Fruit fly (Drosophila melanogaster) whole organism, embryonic: Measurements from ENCODE around the gene Dhps.

Source experiments
- Asciz ChIP-seq: fragments of 200-800 bp; sonication (Bioruptor generic); optimal IDR thresholded peaks from 2 replicates; lab custom pipeline; 2017; ENCODE audit warnings: missing biosample characterization, mild to moderate bottlenecking, missing genetic modification characterization, missing genetic modification reagents
- Blimp-1 ChIP-seq: fragments of 200-800 bp; sonication (Bioruptor generic); optimal IDR thresholded peaks from 3 replicates; lab custom pipeline; 2018; ENCODE audit warnings: missing biosample characterization, missing genetic modification characterization, mild to moderate bottlenecking, moderate library complexity, missing genetic modification reagents
- CG10147 ChIP-seq: fragments of 200-800 bp; sonication (Bioruptor generic); optimal IDR thresholded peaks from 2 replicates; lab custom pipeline; 2019; ENCODE audit warnings: missing biosample characterization, mild to moderate bottlenecking, missing genetic modification characterization, moderate library complexity
- CG10209 ChIP-seq: fragments of 200-800 bp; sonication (Bioruptor generic); optimal IDR thresholded peaks from 3 replicates; lab custom pipeline; 2017; ENCODE audit warnings: missing biosample characterization, mild to moderate bottlenecking, missing genetic modification characterization, missing genetic modification reagents
- CG11093 ChIP-seq: fragments of 200-800 bp; sonication (Bioruptor generic); IDR thresholded peaks from 3 replicates; pipeline ENCODE4 v1.3.6; 2022; ENCODE audit warnings: missing biosample characterization, missing genetic modification characterization
- CG11696 ChIP-seq: fragments of 200-800 bp; sonication (Bioruptor generic); IDR thresholded peaks from 2 replicates; pipeline ENCODE4 v1.3.6; 2022; ENCODE audit warnings: missing biosample characterization, missing genetic modification characterization
- CG12391 ChIP-seq: fragments of 200-800 bp; sonication (Bioruptor generic); optimal IDR thresholded peaks from 3 replicates; lab custom pipeline; 2018; ENCODE audit warnings: missing biosample characterization, mild to moderate bottlenecking, missing genetic modification characterization, moderate library complexity
- CG13123 ChIP-seq: fragments of 200-800 bp; sonication (Bioruptor generic); optimal IDR thresholded peaks from 2 replicates; lab custom pipeline; 2016; ENCODE audit warnings: missing biosample characterization, missing genetic modification characterization
- CG15073 ChIP-seq: fragments of 200-800 bp; sonication (Bioruptor generic); optimal IDR thresholded peaks from 2 replicates; lab custom pipeline; 2016; ENCODE audit warnings: missing biosample characterization, missing genetic modification characterization
- CG16815 ChIP-seq: fragments of 200-800 bp; sonication (Bioruptor generic); optimal IDR thresholded peaks from 3 replicates; lab custom pipeline; 2017; ENCODE audit warnings: missing biosample characterization, mild to moderate bottlenecking, missing genetic modification characterization
- CG17328 ChIP-seq: fragments of 200-800 bp; sonication (Bioruptor generic); IDR thresholded peaks from 2 replicates; pipeline ENCODE4 v1.3.6; 2022; ENCODE audit warnings: missing biosample characterization, missing genetic modification characterization
- CG2120 ChIP-seq: fragments of 200-800 bp; sonication (Bioruptor generic); optimal IDR thresholded peaks from 3 replicates; lab custom pipeline; 2016; ENCODE audit warnings: missing biosample characterization, missing genetic modification characterization
- CG2202 ChIP-seq: fragments of 200-800 bp; sonication (Bioruptor generic); optimal IDR thresholded peaks from 2 replicates; lab custom pipeline; 2018; ENCODE audit warnings: missing biosample characterization, mild to moderate bottlenecking, missing genetic modification characterization
- CG2678 ChIP-seq: fragments of 200-800 bp; sonication (Bioruptor generic); optimal IDR thresholded peaks from 3 replicates; lab custom pipeline; 2019; ENCODE audit warnings: missing biosample characterization, mild to moderate bottlenecking, missing genetic modification characterization, moderate library complexity
- CG30020 ChIP-seq: fragments of 200-800 bp; optimal IDR thresholded peaks from 2 replicates; lab custom pipeline; 2019; ENCODE audit warnings: missing biosample characterization, mild to moderate bottlenecking, missing genetic modification characterization, moderate library complexity
- CG31365 ChIP-seq: fragments of 200-800 bp; sonication (Bioruptor generic); optimal IDR thresholded peaks from 2 replicates; lab custom pipeline; 2018; ENCODE audit warnings: missing biosample characterization, mild to moderate bottlenecking, missing genetic modification characterization
- CG33557 ChIP-seq: fragments of 200-800 bp; sonication (Bioruptor generic); optimal IDR thresholded peaks from 2 replicates; lab custom pipeline; 2019; ENCODE audit warnings: missing biosample characterization, mild to moderate bottlenecking, missing genetic modification characterization, moderate library complexity
- CG34376 ChIP-seq: fragments of 200-800 bp; sonication (Bioruptor generic); optimal IDR thresholded peaks from 2 replicates; lab custom pipeline; 2018; ENCODE audit warnings: missing biosample characterization, mild to moderate bottlenecking, missing genetic modification characterization
- CG4360 ChIP-seq: fragments of 200-800 bp; sonication (Bioruptor generic); IDR thresholded peaks from 2 replicates; pipeline ENCODE4 v1.3.6; 2022; ENCODE audit warnings: missing biosample characterization, missing genetic modification characterization
- CG6272 ChIP-seq: fragments of 200-800 bp; sonication (Bioruptor generic); IDR thresholded peaks from 2 replicates; pipeline ENCODE4 v1.3.6; 2022; ENCODE audit warnings: missing biosample characterization, missing genetic modification characterization
- CG8765 ChIP-seq: fragments of 200-800 bp; sonication (Bioruptor generic); IDR thresholded peaks from 2 replicates; pipeline ENCODE4 v1.3.6; 2022; ENCODE audit warnings: missing biosample characterization, missing genetic modification characterization
- CG9727 ChIP-seq: fragments of 200-800 bp; sonication (Bioruptor generic); optimal IDR thresholded peaks from 3 replicates; lab custom pipeline; 2017; ENCODE audit warnings: missing biosample characterization, mild to moderate bottlenecking, missing genetic modification characterization
- CTCF ChIP-seq: fragments of 200-800 bp; sonication (Bioruptor generic); optimal IDR thresholded peaks from 2 replicates; lab custom pipeline; 2017; ENCODE audit warnings: missing biosample characterization, mild to moderate bottlenecking, missing genetic modification characterization, moderate library complexity
- Fer1 ChIP-seq: fragments of 200-800 bp; sonication (Bioruptor generic); optimal IDR thresholded peaks from 2 replicates; lab custom pipeline; 2017; ENCODE audit warnings: missing biosample characterization, mild to moderate bottlenecking, missing genetic modification characterization
- HmgZ ChIP-seq: fragments of 200-800 bp; sonication (Bioruptor generic); optimal IDR thresholded peaks from 2 replicates; lab custom pipeline; 2018; ENCODE audit warnings: missing biosample characterization, mild to moderate bottlenecking, missing genetic modification characterization
- Hmr ChIP-seq: fragments of 200-800 bp; sonication (Bioruptor generic); optimal IDR thresholded peaks from 3 replicates; lab custom pipeline; 2017; ENCODE audit warnings: mild to moderate bottlenecking, missing biosample characterization, missing genetic modification reagents, missing genetic modification characterization
- Hr39 ChIP-seq: fragments of >200 bp; optimal IDR thresholded peaks from 2 replicates; lab custom pipeline; 2017
- Hr78 ChIP-seq, 2 experiments: fragments of 200-800 bp in 1 of 2; fragments of >200 bp in 1 of 2; sonication (Bioruptor generic) in 1 of 2; optimal IDR thresholded peaks; 2 replicates each; lab custom pipeline; 2017 to 2019; ENCODE audit warnings: missing biosample characterization in 2 of 2, missing genetic modification characterization in 2 of 2, mild to moderate bottlenecking in 1 of 2, moderate library complexity in 1 of 2
- Kr ChIP-seq: fragments of 200-800 bp; sonication (Bioruptor generic); optimal IDR thresholded peaks from 2 replicates; lab custom pipeline; 2017; ENCODE audit warnings: missing biosample characterization, mild to moderate bottlenecking, missing genetic modification characterization
- Mad ChIP-seq: fragments of 200-800 bp; sonication (Bioruptor generic); optimal IDR thresholded peaks from 2 replicates; lab custom pipeline; 2016; ENCODE audit warnings: missing biosample characterization, missing genetic modification characterization
- Oli ChIP-seq: fragments of 200-800 bp; sonication (Bioruptor generic); optimal IDR thresholded peaks from 2 replicates; lab custom pipeline; 2018; ENCODE audit warnings: missing biosample characterization, mild to moderate bottlenecking, missing genetic modification characterization, moderate library complexity
- Sox102F ChIP-seq: fragments of 200-800 bp; sonication (Bioruptor generic); optimal IDR thresholded peaks from 2 replicates; lab custom pipeline; 2018; ENCODE audit warnings: missing biosample characterization, mild to moderate bottlenecking, missing genetic modification characterization, moderate library complexity
- Stat92E ChIP-seq, 3 experiments: fragments of >200 bp in 2 of 3; fragments of 200-800 bp in 1 of 3; sonication (Bioruptor generic) in 1 of 3; optimal IDR thresholded peaks; 2 replicates each; lab custom pipeline; 2017 to 2019; ENCODE audit warnings: missing biosample characterization in 3 of 3, missing genetic modification characterization in 3 of 3, mild to moderate bottlenecking in 1 of 3, moderate library complexity in 1 of 3
- TFAM ChIP-seq: fragments of 200-800 bp; sonication (Bioruptor generic); optimal IDR thresholded peaks from 2 replicates; lab custom pipeline; 2017; ENCODE audit warnings: missing biosample characterization, missing genetic modification characterization, inconsistent platforms
- Trl ChIP-seq, 3 experiments: fragments of >200 bp in 2 of 3; fragments of 200-800 bp in 1 of 3; sonication (Bioruptor generic) in 1 of 3; optimal IDR thresholded peaks; 2 replicates in 1 of 3; 3 replicates in 2 of 3; lab custom pipeline; 2016 to 2017; ENCODE audit warnings: missing biosample characterization in 1 of 3, missing genetic modification characterization in 1 of 3
- Vsx1 ChIP-seq: fragments of 200-800 bp; sonication (Bioruptor generic); optimal IDR thresholded peaks from 2 replicates; lab custom pipeline; 2017; ENCODE audit warnings: missing biosample characterization, mild to moderate bottlenecking, missing genetic modification characterization, missing genetic modification reagents
- cad ChIP-seq: fragments of >200 bp; optimal IDR thresholded peaks from 2 replicates; lab custom pipeline; 2017; ENCODE audit warnings: missing biosample characterization, missing genetic modification characterization
- cato ChIP-seq: fragments of 200-800 bp; sonication (Bioruptor generic); optimal IDR thresholded peaks from 2 replicates; lab custom pipeline; 2016; ENCODE audit warnings: missing biosample characterization, missing genetic modification characterization, borderline replicate concordance
- croc ChIP-seq: fragments of 200-800 bp; sonication (Bioruptor generic); conservative IDR thresholded peaks from 3 replicates; pipeline ENCODE4 v1.3.6; 2022; ENCODE audit warnings: missing biosample characterization, missing genetic modification characterization
- gcm2 ChIP-seq: fragments of 200-800 bp; sonication (Bioruptor generic); optimal IDR thresholded peaks from 2 replicates; lab custom pipeline; 2016; ENCODE audit warnings: missing biosample characterization, missing genetic modification characterization
- gsb ChIP-seq: fragments of 200-800 bp; sonication (Bioruptor generic); IDR thresholded peaks from 2 replicates; pipeline ENCODE4 v1.3.6; 2022; ENCODE audit warnings: missing biosample characterization, missing genetic modification characterization
- jing ChIP-seq: fragments of 200-800 bp; sonication (Bioruptor generic); optimal IDR thresholded peaks from 2 replicates; lab custom pipeline; 2018; ENCODE audit warnings: missing biosample characterization, mild to moderate bottlenecking, missing genetic modification characterization
- lmd ChIP-seq: fragments of 200-800 bp; sonication (Bioruptor generic); IDR thresholded peaks from 2 replicates; pipeline ENCODE4 v1.3.6; 2022; ENCODE audit warnings: missing biosample characterization, missing genetic modification characterization
- lola ChIP-seq, 3 experiments: fragments of >200 bp in 2 of 3; fragments of 200-800 bp in 1 of 3; sonication (Bioruptor generic) in 1 of 3; optimal IDR thresholded peaks; 2 replicates each; lab custom pipeline; 2017 to 2019; ENCODE audit warnings: missing biosample characterization in 3 of 3, missing genetic modification characterization in 3 of 3, mild to moderate bottlenecking in 1 of 3, moderate library complexity in 1 of 3
- odd ChIP-seq: fragments of 200-800 bp; sonication (Bioruptor generic); optimal IDR thresholded peaks from 2 replicates; lab custom pipeline; 2017; ENCODE audit warnings: missing biosample characterization, mild to moderate bottlenecking, missing genetic modification characterization
- pb ChIP-seq: fragments of 200-800 bp; sonication (Bioruptor generic); optimal IDR thresholded peaks from 3 replicates; lab custom pipeline; 2016; ENCODE audit warnings: missing biosample characterization, missing genetic modification characterization
- twi ChIP-seq: fragments of 200-800 bp; optimal IDR thresholded peaks from 2 replicates; lab custom pipeline; 2019; ENCODE audit warnings: missing biosample characterization, mild to moderate bottlenecking, missing genetic modification characterization, moderate library complexity
- tx ChIP-seq: fragments of 200-800 bp; sonication (Bioruptor generic); optimal IDR thresholded peaks from 2 replicates; lab custom pipeline; 2016; ENCODE audit warnings: missing biosample characterization, missing genetic modification characterization

Dhps gene

DNA sequence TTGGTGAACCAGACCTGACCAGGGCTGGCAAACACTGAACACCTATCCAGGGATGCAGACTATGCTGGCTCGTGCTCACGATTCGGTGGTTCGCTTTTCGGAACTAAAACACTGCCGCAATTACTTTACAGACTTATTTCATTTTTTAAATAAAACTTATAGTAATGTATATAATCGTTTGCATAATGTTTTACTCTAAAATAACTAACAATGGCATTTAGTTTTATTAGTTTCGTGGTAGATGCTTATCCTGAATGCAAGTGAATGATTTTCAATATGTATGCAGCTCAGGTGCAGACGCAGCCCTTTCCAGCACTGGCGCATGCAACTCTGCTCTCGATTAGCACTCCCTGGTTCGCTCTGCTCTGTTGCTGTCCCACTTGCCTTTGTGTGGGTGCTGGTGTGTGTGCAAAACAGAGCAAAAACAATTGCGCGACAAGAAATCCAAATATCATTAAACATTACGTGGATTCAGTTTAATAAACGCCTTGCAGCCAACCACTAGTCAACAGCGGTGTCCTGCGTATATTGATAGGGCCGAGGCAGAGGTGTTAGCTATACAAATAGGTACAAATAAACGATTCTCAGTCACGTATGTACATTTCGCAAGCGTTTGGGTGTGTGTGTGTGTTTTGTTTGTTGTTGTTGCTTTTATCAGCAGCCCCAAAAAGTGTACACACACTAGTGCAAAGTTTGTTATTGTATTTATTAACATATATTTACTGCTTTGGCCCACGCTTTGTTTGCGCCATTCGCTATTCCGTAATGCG is 11.2 kb upstream of the Dhps start, which contains the start of the genes ERR and Atg18a (continued):
- TF ChIP-seq jing (no peak), CG17328 (GFP tag; lab: Robert Waterston, UW) (peak; percentile 64), CG11093 (GFP tag; lab: Robert Waterston, UW) (peak; percentile 81), Fer1 (peak; percentile 68), twi (tag; lab: Kevin White, UChicago) (peak; percentile 78), CG16815 (GFP tag; lab: Kevin White, UChicago) (peak; percentile 92), CG2120 (GFP tag; lab: Kevin White, UChicago) (peak; percentile 93), Vsx1 (GFP tag; lab: Kevin White, UChicago) (peak; percentile 41), HmgZ (tag; lab: Kevin White, UChicago) (peak; percentile 87), odd (peak; percentile 11), lola (GFP tag; optimal IDR thresholded peaks at IDR 0.05; lab: Kevin White, UChicago) (peak in 1 of 3 experiments; percentile 79), CG4360 (GFP tag; lab: Robert Waterston, UW) (peak; percentile 85), CG6272 (GFP tag; lab: Robert Waterston, UW) (peak; percentile 88), Trl (optimal IDR thresholded peaks at IDR 0.05; lab: Kevin White, UChicago) (peak in 1 of 2 experiments; percentile 49), Trl (GFP tag; optimal IDR thresholded peaks at IDR 0.05; lab: Kevin White, UChicago) (peak; percentile 84), CG15073 (no peak), Blimp-1 (GFP tag; lab: Kevin White, UChicago) (peak; percentile 60), CG8765 (GFP tag; lab: Robert Waterston, UW) (peak; percentile 69), cato (GFP tag; lab: Kevin White, UChicago) (peak; percentile 59), Asciz (GFP tag; lab: Kevin White, UChicago) (no peak), Hr39 (no peak), Hmr (GFP tag; lab: Kevin White, UChicago) (peak; percentile 89), CTCF (no peak), tx (GFP tag; lab: Kevin White, UChicago) (peak; percentile 82), Kr (GFP tag; lab: Kevin White, UChicago) (no peak), gcm2 (GFP tag; lab: Kevin White, UChicago) (peak; percentile 42), pb (GFP tag; lab: Kevin White, UChicago) (peak; percentile 65), CG2202 (tag; lab: Kevin White, UChicago) (peak; percentile 24), CG10209 (GFP tag; lab: Kevin White, UChicago) (peak; percentile 74), CG33557 (GFP tag; lab: Kevin White, UChicago) (peak; percentile 76), Oli (tag; lab: Kevin White, UChicago) (peak; percentile 80), CG9727 (GFP tag; lab: Kevin White, UChicago) (peak; percentile 84), croc (peak; percentile 85), CG13123 (GFP tag; lab: Kevin White, UChicago) (peak; percentile 77), CG34376 (GFP tag; lab: Kevin White, UChicago) (peak; percentile 57), cad (GFP tag; lab: Kevin White, UChicago) (no peak), Sox102F (GFP tag; lab: Kevin White, UChicago) (no peak), Stat92E (GFP tag; optimal IDR thresholded peaks at IDR 0.05; lab: Kevin White, UChicago) (peak in 1 of 3 experiments; percentile 7), Mad (GFP tag; lab: Kevin White, UChicago) (peak; percentile 90), CG31365 (peak; percentile 0), CG10147 (GFP tag; lab: Kevin White, UChicago) (peak; percentile 78), CG2678 (tag; lab: Kevin White, UChicago) (peak; percentile 84), lmd (peak; percentile 92), CG12391 (tag; lab: Kevin White, UChicago) (peak; percentile 91), CG11696 (GFP tag; lab: Robert Waterston, UW) (0 out of 2 replicates have a peak, but pooled peaks have one; percentile 13), CG30020 (tag; lab: Kevin White, UChicago) (peak; percentile 83), gsb (GFP tag; lab: Robert Waterston, UW) (peak; percentile 61), Hr78 (GFP tag; optimal IDR thresholded peaks at IDR 0.05; lab: Kevin White, UChicago) (no peak), TFAM (GFP tag; lab: Kevin White, UChicago) (peak; percentile 9)
